Fruit fly (Drosophila melanogaster) whole organism, prepupa: ENCODE measurements around the gene Sh.

Source experiments
- Blimp-1 ChIP-seq: fragments of 200-800 bp; sonication (Bioruptor generic); optimal IDR thresholded peaks from 3 replicates; lab custom pipeline; 2017; ENCODE audit warnings: missing biosample characterization, missing genetic modification characterization, mild to moderate bottlenecking, moderate library complexity, missing genetic modification reagents
- CG10669 ChIP-seq: fragments of 200-800 bp; sonication (Bioruptor generic); optimal IDR thresholded peaks from 3 replicates; lab custom pipeline; 2018; ENCODE audit warnings: missing biosample characterization, mild to moderate bottlenecking, missing genetic modification characterization, moderate library complexity
- CG11294 ChIP-seq: fragments of 200-800 bp; sonication (Bioruptor generic); IDR thresholded peaks from 2 replicates; pipeline ENCODE4 v1.3.6; 2022; ENCODE audit warnings: missing biosample characterization, missing genetic modification characterization
- CG11762 ChIP-seq: fragments of 200-800 bp; sonication (Bioruptor generic); optimal IDR thresholded peaks from 3 replicates; lab custom pipeline; 2016; ENCODE audit warnings: missing biosample characterization, missing genetic modification characterization; ENCODE audit not compliant: insufficient read depth
- CG11902 ChIP-seq: fragments of 200-800 bp; sonication (Bioruptor generic); optimal IDR thresholded peaks from 3 replicates; lab custom pipeline; 2016; ENCODE audit warnings: missing biosample characterization, missing genetic modification characterization
- CG1621 ChIP-seq: fragments of 200-800 bp; sonication (Bioruptor generic); optimal IDR thresholded peaks from 3 replicates; lab custom pipeline; 2018; ENCODE audit warnings: missing biosample characterization, mild to moderate bottlenecking, missing genetic modification characterization
- CG3032 ChIP-seq: fragments of 200-800 bp; optimal IDR thresholded peaks from 2 replicates; lab custom pipeline; 2019; ENCODE audit warnings: missing biosample characterization, mild to moderate bottlenecking, missing genetic modification characterization, moderate library complexity
- CG31627 ChIP-seq: fragments of 200-800 bp; sonication (Bioruptor generic); optimal IDR thresholded peaks from 3 replicates; lab custom pipeline; 2016; ENCODE audit warnings: missing biosample characterization, missing genetic modification characterization
- CG3919 ChIP-seq: fragments of 200-800 bp; sonication (Bioruptor generic); optimal IDR thresholded peaks from 3 replicates; lab custom pipeline; 2016; ENCODE audit warnings: missing biosample characterization, missing genetic modification characterization
- CG4318 ChIP-seq: fragments of 200-800 bp; sonication (Bioruptor generic); optimal IDR thresholded peaks from 3 replicates; lab custom pipeline; 2017; ENCODE audit warnings: missing biosample characterization, mild to moderate bottlenecking, missing genetic modification characterization
- CG6163 ChIP-seq: fragments of 200-800 bp; sonication (Bioruptor generic); IDR thresholded peaks from 3 replicates; pipeline ENCODE4 v1.3.6; 2022; ENCODE audit warnings: missing biosample characterization, missing genetic modification characterization
- CG6276 ChIP-seq: fragments of 200-800 bp; sonication (Bioruptor generic); optimal IDR thresholded peaks from 2 replicates; lab custom pipeline; 2017; ENCODE audit warnings: missing biosample characterization, mild to moderate bottlenecking, missing genetic modification characterization
- CG6792 ChIP-seq: fragments of 200-800 bp; sonication (Bioruptor generic); optimal IDR thresholded peaks from 3 replicates; lab custom pipeline; 2016; ENCODE audit warnings: missing biosample characterization, missing genetic modification characterization
- CG6808 ChIP-seq: fragments of 200-800 bp; sonication (Bioruptor generic); optimal IDR thresholded peaks from 3 replicates; lab custom pipeline; 2017; ENCODE audit warnings: missing biosample characterization, missing genetic modification characterization, mild to moderate bottlenecking, moderate library complexity, missing genetic modification reagents
- CG7368 ChIP-seq: fragments of 200-800 bp; sonication (Bioruptor generic); optimal IDR thresholded peaks from 3 replicates; lab custom pipeline; 2016; ENCODE audit warnings: missing biosample characterization, missing genetic modification characterization
- CG8119 ChIP-seq: fragments of 200-800 bp; sonication (Bioruptor generic); IDR thresholded peaks from 3 replicates; pipeline ENCODE4 v1.3.6; 2022; ENCODE audit warnings: missing biosample characterization, missing genetic modification characterization
- CG8319 ChIP-seq: fragments of 200-800 bp; sonication (Bioruptor generic); optimal IDR thresholded peaks from 3 replicates; lab custom pipeline; 2016; ENCODE audit warnings: missing biosample characterization, missing genetic modification characterization
- CG8632 ChIP-seq: fragments of 200-800 bp; sonication (Bioruptor generic); optimal IDR thresholded peaks from 3 replicates; lab custom pipeline; 2016; ENCODE audit warnings: missing biosample characterization, missing genetic modification characterization
- Eip78C ChIP-seq: fragments of 200-800 bp; sonication (Bioruptor generic); peaks from one replicate; lab custom pipeline; 2016; ENCODE audit warnings: missing biosample characterization, missing genetic modification characterization
- Eip93F ChIP-seq: fragments of 200-800 bp; sonication (Bioruptor generic); optimal IDR thresholded peaks from 2 replicates; lab custom pipeline; 2016; ENCODE audit warnings: missing biosample characterization, mild to moderate bottlenecking, missing genetic modification characterization
- Ets21C ChIP-seq: fragments of 200-800 bp; sonication (Bioruptor generic); optimal IDR thresholded peaks from 3 replicates; lab custom pipeline; 2016; ENCODE audit warnings: missing biosample characterization, missing genetic modification characterization
- Hr38 ChIP-seq: sonication (Bioruptor generic); optimal IDR thresholded peaks from 2 replicates; lab custom pipeline; 2016; ENCODE audit warnings: missing biosample characterization, missing genetic modification characterization
- Hr39 ChIP-seq: fragments of 200-800 bp; sonication (Bioruptor generic); optimal IDR thresholded peaks from 2 replicates; lab custom pipeline; 2016; ENCODE audit warnings: missing biosample characterization, missing genetic modification characterization
- Hr4 ChIP-seq: fragments of 200-800 bp; sonication (Bioruptor generic); optimal IDR thresholded peaks from 3 replicates; lab custom pipeline; 2016; ENCODE audit warnings: missing biosample characterization, missing genetic modification characterization
- Lpt ChIP-seq: fragments of 200-800 bp; sonication (Bioruptor generic); optimal IDR thresholded peaks from 3 replicates; lab custom pipeline; 2016; ENCODE audit warnings: missing biosample characterization, missing genetic modification characterization
- Met ChIP-seq: fragments of 200-800 bp; sonication (Bioruptor generic); optimal IDR thresholded peaks from 3 replicates; lab custom pipeline; 2016; ENCODE audit warnings: missing biosample characterization, missing genetic modification characterization
- Sox102F ChIP-seq: fragments of 200-800 bp; sonication (Bioruptor generic); optimal IDR thresholded peaks from 2 replicates; lab custom pipeline; 2016; ENCODE audit warnings: missing biosample characterization, mild to moderate bottlenecking, missing genetic modification characterization
- Sox15 ChIP-seq: fragments of 200-800 bp; sonication (Bioruptor generic); optimal IDR thresholded peaks from 3 replicates; lab custom pipeline; 2016; ENCODE audit warnings: missing biosample characterization, missing genetic modification characterization
- achi ChIP-seq: fragments of 200-800 bp; sonication (Bioruptor generic); optimal IDR thresholded peaks from 3 replicates; lab custom pipeline; 2016; ENCODE audit warnings: missing biosample characterization, missing genetic modification characterization
- acj6 ChIP-seq: fragments of 200-800 bp; sonication (Bioruptor generic); optimal IDR thresholded peaks from 3 replicates; lab custom pipeline; 2016; ENCODE audit warnings: missing biosample characterization, missing genetic modification characterization
- cyc ChIP-seq: fragments of 200-800 bp; sonication (Bioruptor generic); optimal IDR thresholded peaks from 3 replicates; lab custom pipeline; 2016; ENCODE audit warnings: missing biosample characterization, missing genetic modification characterization
- dsx ChIP-seq: fragments of 200-800 bp; optimal IDR thresholded peaks from 3 replicates; lab custom pipeline; 2019; ENCODE audit warnings: missing biosample characterization, mild to moderate bottlenecking, missing genetic modification characterization, moderate library complexity; ENCODE audit not compliant: poor library complexity, severe bottlenecking
- eg ChIP-seq: fragments of 200-800 bp; sonication (Bioruptor generic); IDR thresholded peaks from 3 replicates; pipeline ENCODE4 v1.3.6; 2022; ENCODE audit warnings: missing biosample characterization, missing genetic modification characterization
- fd59A ChIP-seq: fragments of 200-800 bp; sonication (Bioruptor generic); optimal IDR thresholded peaks from 2 replicates; lab custom pipeline; 2017; ENCODE audit warnings: missing biosample characterization, mild to moderate bottlenecking, missing genetic modification characterization, missing genetic modification reagents
- fd85E ChIP-seq: fragments of 200-800 bp; sonication (Bioruptor generic); optimal IDR thresholded peaks from 3 replicates; lab custom pipeline; 2016; ENCODE audit warnings: missing biosample characterization, missing genetic modification characterization
- lz ChIP-seq: fragments of 200-800 bp; sonication (Bioruptor generic); optimal IDR thresholded peaks from 3 replicates; lab custom pipeline; 2016; ENCODE audit warnings: missing biosample characterization, missing genetic modification characterization
- net ChIP-seq: fragments of 200-800 bp; sonication (Bioruptor generic); optimal IDR thresholded peaks from 3 replicates; lab custom pipeline; 2016; ENCODE audit warnings: missing biosample characterization, missing genetic modification characterization
- pdm3 ChIP-seq: fragments of 200-800 bp; sonication (Bioruptor generic); optimal IDR thresholded peaks from 3 replicates; lab custom pipeline; 2016; ENCODE audit warnings: missing biosample characterization, missing genetic modification characterization
- salr ChIP-seq, 2 experiments: fragments of 200-800 bp; sonication (Bioruptor generic); optimal IDR thresholded peaks; 3 replicates each; lab custom pipeline; 2016 to 2018; ENCODE audit warnings: missing biosample characterization in 2 of 2, missing genetic modification characterization in 2 of 2, mild to moderate bottlenecking in 1 of 2
- spab ChIP-seq: fragments of 200-800 bp; sonication (Bioruptor generic); optimal IDR thresholded peaks from 2 replicates; lab custom pipeline; 2017; ENCODE audit warnings: missing biosample characterization, mild to moderate bottlenecking, missing genetic modification characterization, missing genetic modification reagents
- ss ChIP-seq, 2 experiments: fragments of 200-800 bp; sonication (Bioruptor generic); optimal IDR thresholded peaks; 2 replicates in 1 of 2; 3 replicates in 1 of 2; lab custom pipeline; 2017 to 2018; ENCODE audit warnings: mild to moderate bottlenecking in 2 of 2, missing biosample characterization in 2 of 2, missing genetic modification characterization in 2 of 2, moderate library complexity in 1 of 2
- svp ChIP-seq: fragments of 200-800 bp; sonication (Bioruptor generic); peaks from one replicate; lab custom pipeline; 2016; ENCODE audit warnings: missing biosample characterization, missing genetic modification characterization
- vri ChIP-seq: fragments of 200-800 bp; sonication (Bioruptor generic); optimal IDR thresholded peaks from 3 replicates; lab custom pipeline; 2016; ENCODE audit warnings: missing biosample characterization, mild to moderate bottlenecking, missing genetic modification characterization

Sh gene

DNA sequence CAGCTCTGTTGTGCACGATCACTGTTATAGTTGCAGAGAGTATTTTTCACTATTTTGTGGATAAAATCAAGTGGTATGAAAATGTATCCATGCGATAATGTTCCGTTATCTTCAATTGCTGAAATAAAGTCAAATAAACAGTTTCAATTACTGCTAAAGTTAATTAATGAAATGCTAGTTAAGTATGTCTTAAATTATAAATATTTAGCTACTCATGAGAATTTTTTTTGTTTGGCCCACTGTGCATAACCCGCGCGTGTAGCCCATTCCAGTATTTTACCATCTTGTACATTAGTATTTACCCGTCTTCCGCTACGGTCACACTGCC, 22.4 kb upstream of the Sh start, which contains the start of gene Ada3 (continued):
- peak; percentile 85 for TF ChIP-seq lz
- TF ChIP-seq CG8119 (GFP tag; lab: Robert Waterston, UW): peak; percentile 67; the same call in 1 of the 3 replicates
- TF ChIP-seq Hr4 (GFP tag; lab: Kevin White, UChicago): peak; percentile 75
- no peak for TF ChIP-seq CG6276 (GFP tag; lab: Kevin White, UChicago)
- TF ChIP-seq cyc (GFP tag; lab: Kevin White, UChicago): peak; percentile 84
- TF ChIP-seq CG6163 (GFP tag; lab: Robert Waterston, UW): peak; percentile 74
- TF ChIP-seq CG31627 (GFP tag; lab: Kevin White, UChicago): peak; percentile 85
- peak; percentile 65 for TF ChIP-seq Sox102F (GFP tag; lab: Kevin White, UChicago)
- TF ChIP-seq Ets21C (GFP tag; lab: Kevin White, UChicago): peak; percentile 80
- peak; percentile 55; the same call in 1 of the 2 replicates for TF ChIP-seq CG11294 (GFP tag; lab: Robert Waterston, UW)
- peak; percentile 69 for TF ChIP-seq vri (GFP tag; lab: Kevin White, UChicago)
- TF ChIP-seq Sox15 (GFP tag; lab: Kevin White, UChicago): peak; percentile 66
- TF ChIP-seq dsx (GFP tag; lab: Kevin White, UChicago): peak; percentile 46
- TF ChIP-seq Lpt: peak; percentile 64
- peak; percentile 64 for TF ChIP-seq CG8319 (GFP tag; lab: Kevin White, UChicago)
- TF ChIP-seq CG3032 (tag; lab: Kevin White, UChicago): peak; percentile 72
- peak; percentile 55 for TF ChIP-seq fd85E
- TF ChIP-seq eg (GFP tag; lab: Robert Waterston, UW): peak; percentile 70; the same call in 2 of the 3 replicates
- TF ChIP-seq CG11902 (GFP tag; lab: Kevin White, UChicago): peak; percentile 69
- peak; percentile 74 for TF ChIP-seq CG10669 (GFP tag; lab: Kevin White, UChicago)
- TF ChIP-seq CG8632 (GFP tag; lab: Kevin White, UChicago): peak; percentile 57
- TF ChIP-seq net: peak; percentile 56
- peak; percentile 61 for TF ChIP-seq CG6808
- peak; percentile 64 for TF ChIP-seq CG4318 (GFP tag; lab: Kevin White, UChicago)
- peak; percentile 47 to 55 for TF ChIP-seq salr (GFP tag; optimal IDR thresholded peaks at IDR 0.05; lab: Kevin White, UChicago)
- peak; percentile 35 for TF ChIP-seq Blimp-1 (GFP tag; lab: Kevin White, UChicago)
- TF ChIP-seq Met (GFP tag; lab: Kevin White, UChicago): peak; percentile 86
- peak; percentile 26 for TF ChIP-seq spab (GFP tag; lab: Kevin White, UChicago)
- TF ChIP-seq CG1621 (tag; lab: Kevin White, UChicago): peak; percentile 54
- peak; percentile 78 for TF ChIP-seq CG3919 (GFP tag; lab: Kevin White, UChicago)
- TF ChIP-seq fd59A (GFP tag; lab: Kevin White, UChicago): peak; percentile 66
- peak; percentile 70 for TF ChIP-seq CG7368 (GFP tag; lab: Kevin White, UChicago)

DNA sequence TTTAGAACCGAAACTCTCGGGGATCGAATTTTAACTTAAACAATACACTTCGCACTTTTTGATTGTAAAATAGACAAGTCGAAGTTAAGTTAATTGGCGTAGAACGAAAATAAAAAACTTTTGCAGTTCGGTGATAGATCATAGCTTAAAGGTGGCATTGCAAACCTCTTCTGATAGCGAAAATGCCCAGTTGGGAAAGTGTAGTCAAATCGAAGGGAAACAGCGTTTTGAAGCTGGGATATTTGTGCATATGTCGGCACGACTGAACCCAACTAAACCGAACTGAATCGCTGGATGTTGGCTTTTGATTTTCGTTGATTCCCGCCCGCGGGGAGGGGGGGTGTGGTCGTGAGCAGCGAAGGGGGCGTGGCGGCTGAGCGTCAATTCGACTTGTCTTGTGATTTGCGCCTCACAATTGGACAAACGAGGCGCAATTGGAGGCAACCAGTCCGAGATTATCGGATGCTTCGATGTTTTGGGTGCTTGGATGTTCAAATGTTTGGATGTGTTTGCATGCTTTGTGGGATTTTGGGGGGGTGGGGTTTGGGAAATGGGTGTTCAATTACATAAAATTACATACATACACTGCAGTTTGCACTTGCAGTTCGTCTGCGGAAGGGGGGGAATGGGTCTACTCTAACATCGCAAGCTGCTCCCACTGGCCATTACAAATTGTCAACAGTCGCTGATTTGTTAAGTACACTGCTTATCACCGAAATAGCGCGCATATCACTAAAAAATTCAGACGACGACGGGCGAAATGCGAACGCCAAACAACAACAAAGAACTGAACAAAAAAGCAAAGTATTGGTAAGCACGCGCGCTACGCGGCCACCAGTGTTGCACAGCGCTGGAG, 21.8 kb upstream of the Sh start:
- TF ChIP-seq net: no peak
- TF ChIP-seq pdm3: no peak
- no peak for TF ChIP-seq CG11762
- peak; percentile 49 for TF ChIP-seq Eip78C (GFP tag; lab: Kevin White, UChicago)
- TF ChIP-seq Ets21C (GFP tag; lab: Kevin White, UChicago): no peak
- peak; percentile 18 for TF ChIP-seq Hr39 (GFP tag; lab: Kevin White, UChicago)
- no peak for TF ChIP-seq CG3919 (GFP tag; lab: Kevin White, UChicago)
- no peak for TF ChIP-seq Eip93F (GFP tag; lab: Kevin White, UChicago)
- TF ChIP-seq svp (GFP tag; lab: Kevin White, UChicago): peak; percentile 45
- no peak for TF ChIP-seq CG3032 (tag; lab: Kevin White, UChicago)
- TF ChIP-seq CG10669 (GFP tag; lab: Kevin White, UChicago): peak; percentile 11
- no peak for TF ChIP-seq ss (GFP tag; optimal IDR thresholded peaks at IDR 0.05; lab: Kevin White, UChicago)
- TF ChIP-seq acj6 (GFP tag; lab: Kevin White, UChicago): no peak
- TF ChIP-seq achi (GFP tag; lab: Kevin White, UChicago): no peak
- TF ChIP-seq Hr38 (GFP tag; lab: Kevin White, UChicago): no peak
- TF ChIP-seq CG6808: no peak
- TF ChIP-seq Lpt: no peak
- TF ChIP-seq Met (GFP tag; lab: Kevin White, UChicago): no peak
- TF ChIP-seq CG6792 (GFP tag; lab: Kevin White, UChicago): no peak
- peak; percentile 3 for TF ChIP-seq lz
